Worm (Caenorhabditis elegans): ENCODE data around the gene lido-18.

- TF ChIP-seq snpc-4 (tag; optimal IDR thresholded peaks at IDR 0.05), result no peak
- no peak for TF ChIP-seq ceh-39 (tag; optimal IDR thresholded peaks at IDR 0.05)
- TF ChIP-seq blmp-1 (tag; optimal IDR thresholded peaks at IDR 0.05), result no peak
- TF ChIP-seq nhr-237 (tag; optimal IDR thresholded peaks at IDR 0.05), result no peak
- no peak for TF ChIP-seq unc-39 (tag; optimal IDR thresholded peaks at IDR 0.05)
- no peak for TF ChIP-seq nhr-12 (tag; optimal IDR thresholded peaks at IDR 0.05)
- TF ChIP-seq mep-1 (tag; optimal IDR thresholded peaks at IDR 0.05), result no peak
- TF ChIP-seq nhr-28 (tag; optimal IDR thresholded peaks at IDR 0.05), result no peak
Measured at ce11 chrIII:7643902-7644641, 18.0 kb upstream of the lido-18 start.

All from whole organism, mixed stage, embryonic.